Fruit fly (Drosophila melanogaster) whole organism, embryonic: Measurements from ENCODE around the gene CG12010.

ENCODE experiments used
- ATbp ChIP-seq: fragments of 200-800 bp; sonication (Bioruptor generic); optimal IDR thresholded peaks from 2 replicates; lab custom pipeline; 2017; ENCODE audit warnings: missing biosample characterization, mild to moderate bottlenecking, missing genetic modification characterization, missing genetic modification reagents
- Antp ChIP-seq: fragments of 200-800 bp; sonication (Bioruptor generic); optimal IDR thresholded peaks from 3 replicates; lab custom pipeline; 2016; ENCODE audit warnings: missing biosample characterization, missing genetic modification characterization
- Atf3 ChIP-seq: fragments of 200-800 bp; sonication (Bioruptor generic); optimal IDR thresholded peaks from 3 replicates; lab custom pipeline; 2016; ENCODE audit warnings: missing biosample characterization, missing genetic modification characterization
- Blimp-1 ChIP-seq: fragments of 200-800 bp; sonication (Bioruptor generic); optimal IDR thresholded peaks from 3 replicates; lab custom pipeline; 2018; ENCODE audit warnings: missing biosample characterization, missing genetic modification characterization, mild to moderate bottlenecking, moderate library complexity, missing genetic modification reagents
- CG1024 ChIP-seq: fragments of 200-800 bp; sonication (Bioruptor generic); IDR thresholded peaks from 2 replicates; pipeline ENCODE4 v1.3.6; 2022; ENCODE audit warnings: missing biosample characterization, missing genetic modification characterization
- CG10267 ChIP-seq: fragments of 200-800 bp; sonication (Bioruptor generic); optimal IDR thresholded peaks from 2 replicates; lab custom pipeline; 2018; ENCODE audit warnings: missing biosample characterization, mild to moderate bottlenecking, missing genetic modification characterization, moderate library complexity
- CG13287 ChIP-seq: fragments of 200-800 bp; sonication (Bioruptor generic); IDR thresholded peaks from 2 replicates; pipeline ENCODE4 v1.3.6; 2022; ENCODE audit warnings: missing biosample characterization, missing genetic modification characterization; ENCODE audit not compliant: partially characterized antibody
- CG14710 ChIP-seq: fragments of 200-800 bp; sonication (Bioruptor generic); optimal IDR thresholded peaks from 3 replicates; lab custom pipeline; 2019; ENCODE audit warnings: missing biosample characterization, mild to moderate bottlenecking, missing genetic modification characterization, moderate library complexity
- CG15011 ChIP-seq: fragments of 200-800 bp; sonication (Bioruptor generic); optimal IDR thresholded peaks from 3 replicates; lab custom pipeline; 2018; ENCODE audit warnings: missing biosample characterization, mild to moderate bottlenecking, missing genetic modification characterization
- CG1602 ChIP-seq: fragments of 200-800 bp; sonication (Bioruptor generic); optimal IDR thresholded peaks from 3 replicates; lab custom pipeline; 2016; ENCODE audit warnings: missing biosample characterization, missing genetic modification characterization
- CG18764 ChIP-seq: fragments of 200-800 bp; sonication (Bioruptor generic); optimal IDR thresholded peaks from 3 replicates; lab custom pipeline; 2016; ENCODE audit warnings: missing biosample characterization, missing genetic modification characterization
- CG2120 ChIP-seq: fragments of 200-800 bp; sonication (Bioruptor generic); optimal IDR thresholded peaks from 3 replicates; lab custom pipeline; 2016; ENCODE audit warnings: missing biosample characterization, missing genetic modification characterization
- CG30403 ChIP-seq: fragments of 200-800 bp; sonication (Bioruptor generic); optimal IDR thresholded peaks from 3 replicates; lab custom pipeline; 2016; ENCODE audit warnings: missing biosample characterization, missing genetic modification characterization
- CG3838 ChIP-seq: fragments of 200-800 bp; sonication (Bioruptor generic); optimal IDR thresholded peaks from 3 replicates; lab custom pipeline; 2016; ENCODE audit warnings: missing biosample characterization, missing genetic modification characterization
- CG4404 ChIP-seq: fragments of 200-800 bp; sonication (Bioruptor generic); IDR thresholded peaks from 2 replicates; pipeline ENCODE4 v1.3.6; 2022; ENCODE audit warnings: missing biosample characterization, missing genetic modification characterization
- CG5953 ChIP-seq: fragments of 200-800 bp; sonication (Bioruptor generic); IDR thresholded peaks from 2 replicates; pipeline ENCODE4 v1.3.6; 2022; ENCODE audit warnings: missing biosample characterization, missing genetic modification characterization
- CG8359 ChIP-seq: fragments of 200-800 bp; sonication (Bioruptor generic); optimal IDR thresholded peaks from 2 replicates; lab custom pipeline; 2017; ENCODE audit warnings: missing biosample characterization, mild to moderate bottlenecking, missing genetic modification characterization, borderline replicate concordance
- CG8388 ChIP-seq: fragments of 200-800 bp; sonication (Bioruptor generic); optimal IDR thresholded peaks from 2 replicates; lab custom pipeline; 2019; ENCODE audit warnings: missing biosample characterization, mild to moderate bottlenecking, missing genetic modification characterization, moderate library complexity
- CG9876 ChIP-seq: fragments of 200-800 bp; sonication (Bioruptor generic); optimal IDR thresholded peaks from 2 replicates; lab custom pipeline; 2016; ENCODE audit warnings: missing biosample characterization, missing genetic modification characterization
- CrebB ChIP-seq: fragments of 200-800 bp; sonication (Bioruptor generic); optimal IDR thresholded peaks from 3 replicates; lab custom pipeline; 2018; ENCODE audit warnings: missing biosample characterization, mild to moderate bottlenecking, missing genetic modification characterization
- Dbx ChIP-seq: fragments of 200-800 bp; sonication (Bioruptor generic); IDR thresholded peaks from 3 replicates; pipeline ENCODE4 v1.3.6; 2022; ENCODE audit warnings: missing biosample characterization, missing genetic modification characterization
- Dip2 ChIP-seq: fragments of 200-800 bp; sonication (Bioruptor generic); IDR thresholded peaks from 2 replicates; pipeline ENCODE4 v1.3.6; 2022; ENCODE audit warnings: missing biosample characterization, missing genetic modification characterization
- Fer3 ChIP-seq: fragments of 200-800 bp; sonication (Bioruptor generic); optimal IDR thresholded peaks from 2 replicates; lab custom pipeline; 2018; ENCODE audit warnings: missing biosample characterization, mild to moderate bottlenecking, missing genetic modification characterization, moderate library complexity
- HLH54F ChIP-seq: fragments of 200-800 bp; sonication (Bioruptor generic); optimal IDR thresholded peaks from 3 replicates; lab custom pipeline; 2016; ENCODE audit warnings: missing biosample characterization, missing genetic modification characterization
- Hr39 ChIP-seq: fragments of >200 bp; optimal IDR thresholded peaks from 2 replicates; lab custom pipeline; 2017
- Max ChIP-seq: fragments of 200-800 bp; sonication (Bioruptor generic); optimal IDR thresholded peaks from 2 replicates; lab custom pipeline; 2016; ENCODE audit warnings: missing biosample characterization, mild to moderate bottlenecking, missing genetic modification characterization
- NC2α ChIP-seq: fragments of 200-800 bp; sonication (Bioruptor generic); optimal IDR thresholded peaks from 2 replicates; lab custom pipeline; 2016; ENCODE audit warnings: missing biosample characterization, missing genetic modification characterization
- NK7.1 ChIP-seq: fragments of 200-800 bp; sonication (Bioruptor generic); optimal IDR thresholded peaks from 3 replicates; lab custom pipeline; 2016; ENCODE audit warnings: missing biosample characterization, missing genetic modification characterization
- NfI ChIP-seq: fragments of 200-800 bp; sonication (Bioruptor generic); optimal IDR thresholded peaks from 3 replicates; lab custom pipeline; 2018; ENCODE audit warnings: missing biosample characterization, mild to moderate bottlenecking, missing genetic modification characterization, moderate library complexity
- Stat92E ChIP-seq, 3 experiments: fragments of >200 bp in 2 of 3; fragments of 200-800 bp in 1 of 3; sonication (Bioruptor generic) in 1 of 3; optimal IDR thresholded peaks; 2 replicates each; lab custom pipeline; 2017 to 2019; ENCODE audit warnings: missing biosample characterization in 3 of 3, missing genetic modification characterization in 3 of 3, mild to moderate bottlenecking in 1 of 3, moderate library complexity in 1 of 3
- ab ChIP-seq: fragments of 200-800 bp; sonication (Bioruptor generic); optimal IDR thresholded peaks from 2 replicates; lab custom pipeline; 2016; ENCODE audit warnings: missing biosample characterization, missing genetic modification characterization
- bsh ChIP-seq, 2 experiments: fragments of 200-800 bp; sonication (Bioruptor generic); optimal IDR thresholded peaks; 2 replicates each; lab custom pipeline; 2017 to 2018; ENCODE audit warnings: mild to moderate bottlenecking in 2 of 2, missing biosample characterization in 2 of 2, missing genetic modification characterization in 2 of 2, moderate library complexity in 1 of 2
- cg ChIP-seq: fragments of 200-800 bp; sonication (Bioruptor generic); optimal IDR thresholded peaks from 3 replicates; lab custom pipeline; 2019; ENCODE audit warnings: missing biosample characterization, mild to moderate bottlenecking, missing genetic modification characterization, moderate library complexity
- corto ChIP-seq: fragments of 200-800 bp; sonication (Bioruptor generic); optimal IDR thresholded peaks from 2 replicates; lab custom pipeline; 2016; ENCODE audit warnings: missing biosample characterization, mild to moderate bottlenecking, missing genetic modification characterization, moderate library complexity
- dimm ChIP-seq: fragments of 200-800 bp; sonication (Bioruptor generic); IDR thresholded peaks from 2 replicates; pipeline ENCODE4 v1.3.6; 2022; ENCODE audit warnings: missing biosample characterization, missing genetic modification characterization
- en ChIP-seq: fragments of 200-800 bp; sonication (Bioruptor generic); optimal IDR thresholded peaks from 2 replicates; lab custom pipeline; 2016; ENCODE audit warnings: missing biosample characterization, missing genetic modification characterization
- exex ChIP-seq: fragments of 200-800 bp; sonication (Bioruptor generic); optimal IDR thresholded peaks from 4 replicates; lab custom pipeline; 2018; ENCODE audit warnings: missing biosample characterization, mild to moderate bottlenecking, missing genetic modification characterization, moderate library complexity
- fd102C ChIP-seq: fragments of 200-800 bp; sonication (Bioruptor generic); optimal IDR thresholded peaks from 2 replicates; lab custom pipeline; 2018; ENCODE audit warnings: missing biosample characterization, mild to moderate bottlenecking, missing genetic modification characterization, moderate library complexity
- hth ChIP-seq: fragments of >200 bp; optimal IDR thresholded peaks from 2 replicates; lab custom pipeline; 2017; ENCODE audit warnings: inconsistent platforms
- lola ChIP-seq, 3 experiments: fragments of >200 bp in 2 of 3; fragments of 200-800 bp in 1 of 3; sonication (Bioruptor generic) in 1 of 3; optimal IDR thresholded peaks; 2 replicates each; lab custom pipeline; 2017 to 2019; ENCODE audit warnings: missing biosample characterization in 3 of 3, missing genetic modification characterization in 3 of 3, mild to moderate bottlenecking in 1 of 3, moderate library complexity in 1 of 3
- pan ChIP-seq, 4 experiments: fragments of >200 bp in 3 of 4; fragments of 200-800 bp in 1 of 4; sonication (Bioruptor generic) in 1 of 4; optimal IDR thresholded peaks in 3 of 4; IDR thresholded peaks in 1 of 4; 2 replicates each; pipeline versions ENCODE4 v1.3.6 to Lab custom; 2017 to 2022; ENCODE audit warnings: missing biosample characterization in 2 of 4, missing genetic modification characterization in 2 of 4, mixed read lengths in 1 of 4
- pfk ChIP-seq: fragments of 200-800 bp; sonication (Bioruptor generic); optimal IDR thresholded peaks from 2 replicates; lab custom pipeline; 2018; ENCODE audit warnings: missing biosample characterization, mild to moderate bottlenecking, missing genetic modification characterization, moderate library complexity
- slbo ChIP-seq: fragments of 200-800 bp; sonication (Bioruptor generic); IDR thresholded peaks from 2 replicates; pipeline ENCODE4 v1.3.6; 2022; ENCODE audit warnings: missing biosample characterization, missing genetic modification characterization
- sob ChIP-seq: fragments of 200-800 bp; sonication (Bioruptor generic); IDR thresholded peaks from 2 replicates; pipeline ENCODE4 v1.3.6; 2022; ENCODE audit warnings: missing biosample characterization, missing genetic modification characterization
- toy ChIP-seq: fragments of 200-800 bp; sonication (Bioruptor generic); IDR thresholded peaks from 2 replicates; pipeline ENCODE4 v1.3.6; 2022; ENCODE audit warnings: missing biosample characterization, missing genetic modification characterization
- ttk ChIP-seq: fragments of 200-800 bp; sonication (Bioruptor generic); IDR thresholded peaks from 2 replicates; pipeline ENCODE4 v2.1.2; 2022; ENCODE audit warnings: missing biosample characterization, missing genetic modification characterization
- vvl ChIP-seq: fragments of 200-800 bp; sonication (Bioruptor generic); IDR thresholded peaks from 2 replicates; pipeline ENCODE4 v1.3.6; 2022; ENCODE audit warnings: missing biosample characterization, missing genetic modification characterization
- wdn ChIP-seq: fragments of 200-800 bp; sonication (Bioruptor generic); IDR thresholded peaks from 2 replicates; pipeline ENCODE4 v1.3.6; 2022; ENCODE audit warnings: missing biosample characterization, missing genetic modification characterization
- z ChIP-seq: fragments of 200-800 bp; sonication (Bioruptor generic); IDR thresholded peaks from 3 replicates; pipeline ENCODE4 v1.3.6; 2022; ENCODE audit warnings: missing biosample characterization, missing genetic modification characterization
- zfh1 ChIP-seq: fragments of 200-800 bp; sonication (Bioruptor generic); IDR thresholded peaks from 3 replicates; pipeline ENCODE4 v1.3.6; 2022; ENCODE audit warnings: missing biosample characterization, missing genetic modification characterization

The CG12010 gene

dm6 chr3L:3396056-3396455 is 22.0 kb downstream of the CG12010 start (continued):
- peak; percentile 26; the same call in 1 of the 2 replicates for TF ChIP-seq slbo (GFP tag; lab: Robert Waterston, UW)
- TF ChIP-seq sob (GFP tag; lab: Robert Waterston, UW): no peak; the same call in 1 of the 2 replicates
- TF ChIP-seq dimm: 0 out of 2 replicates have a peak, but pooled peaks have one; percentile 52
- peak; percentile 72 for TF ChIP-seq Antp (GFP tag; lab: Kevin White, UChicago)
- peak; percentile 72 for TF ChIP-seq NfI (GFP tag; lab: Kevin White, UChicago)
- peak; percentile 26 for TF ChIP-seq HLH54F (GFP tag; lab: Kevin White, UChicago)
- TF ChIP-seq en (GFP tag; lab: Kevin White, UChicago): peak; percentile 49
- TF ChIP-seq Stat92E (GFP tag; optimal IDR thresholded peaks at IDR 0.05; lab: Kevin White, UChicago): peak in 1 of 3 experiments; percentile 97
- TF ChIP-seq fd102C (GFP tag; lab: Kevin White, UChicago): no peak
- peak; percentile 91 for TF ChIP-seq CG10267 (tag; lab: Kevin White, UChicago)
- peak; percentile 70 for TF ChIP-seq ttk (GFP tag; lab: Robert Waterston, UW)
- TF ChIP-seq vvl (GFP tag; lab: Robert Waterston, UW): peak; percentile 94
- TF ChIP-seq CG13287 (GFP tag; lab: Robert Waterston, UW): no peak
- TF ChIP-seq CG30403 (GFP tag; lab: Kevin White, UChicago): peak; percentile 82
- peak; percentile 81 for TF ChIP-seq CG1024 (GFP tag; lab: Robert Waterston, UW)
- peak; percentile 94 for TF ChIP-seq zfh1 (GFP tag; lab: Robert Waterston, UW)
- TF ChIP-seq CG15011: peak; percentile 55
- TF ChIP-seq wdn: no peak
- peak; percentile 81 for TF ChIP-seq CG18764 (GFP tag; lab: Kevin White, UChicago)
- TF ChIP-seq NC2α (GFP tag; lab: Kevin White, UChicago): peak; percentile 74
- TF ChIP-seq Blimp-1: peak; percentile 97
- no peak for TF ChIP-seq pan (optimal IDR thresholded peaks at IDR 0.05; lab: Kevin White, UChicago)
- TF ChIP-seq pan (GFP tag; optimal IDR thresholded peaks at IDR 0.05 in 1 of 2, IDR thresholded peaks at IDR 0.05 in 1 of 2): peak in 1 of 2 experiments; percentile 70
- TF ChIP-seq lola (GFP tag; optimal IDR thresholded peaks at IDR 0.05; lab: Kevin White, UChicago): peak in 1 of 3 experiments; percentile 97
- TF ChIP-seq CG4404: peak; percentile 79
- peak; percentile 93 for TF ChIP-seq CG8388 (GFP tag; lab: Kevin White, UChicago)
- peak; percentile 64 for TF ChIP-seq NK7.1 (GFP tag; lab: Kevin White, UChicago)
- TF ChIP-seq ATbp (GFP tag; lab: Kevin White, UChicago): peak; percentile 91
- TF ChIP-seq CG2120: no peak
- TF ChIP-seq pfk (GFP tag; lab: Kevin White, UChicago): no peak
- TF ChIP-seq CG9876 (GFP tag; lab: Kevin White, UChicago): peak; percentile 33
- peak; percentile 88 for TF ChIP-seq CG8359 (GFP tag; lab: Kevin White, UChicago)
- TF ChIP-seq CG5953 (GFP tag; lab: Robert Waterston, UW): peak; percentile 48; the same call in 1 of the 2 replicates
- TF ChIP-seq ab (GFP tag; lab: Kevin White, UChicago): peak; percentile 32
- TF ChIP-seq Atf3 (GFP tag; lab: Kevin White, UChicago): peak; percentile 82
- TF ChIP-seq Fer3: peak; percentile 57
- TF ChIP-seq hth (lab: Kevin White, UChicago): no peak
- peak; percentile 6 for TF ChIP-seq exex (tag; lab: Kevin White, UChicago)
- peak; percentile 89 for TF ChIP-seq CG1602
- no peak for TF ChIP-seq cg (GFP tag; lab: Kevin White, UChicago)
- peak; percentile 84 to 98 for TF ChIP-seq bsh (GFP tag; optimal IDR thresholded peaks at IDR 0.05; lab: Kevin White, UChicago)
- TF ChIP-seq toy (GFP tag; lab: Robert Waterston, UW): no peak
- no peak for TF ChIP-seq Dbx
- TF ChIP-seq CrebB (tag; lab: Kevin White, UChicago): peak; percentile 65
- TF ChIP-seq z: 0 out of 3 replicates have a peak, but pooled peaks have one; percentile 35
- no peak for TF ChIP-seq Dip2
- peak; percentile 77 for TF ChIP-seq Max (GFP tag; lab: Kevin White, UChicago)
- peak; percentile 97 for TF ChIP-seq CG14710 (tag; lab: Kevin White, UChicago)
- peak; percentile 48 for TF ChIP-seq CG3838 (GFP tag; lab: Kevin White, UChicago)
- no peak for TF ChIP-seq corto
- TF ChIP-seq Hr39 (lab: Kevin White, UChicago): no peak
